Worm (Caenorhabditis elegans) whole organism, late embryonic: ENCODE results near the gene srg-31.

Source experiments
- elt-2 ChIP-seq: sonication (generic microtip); optimal IDR thresholded peaks from 2 replicates; lab custom pipeline; 2016; ENCODE audit warnings: missing genetic modification reagents, missing genetic modification characterization, missing compliant biosample characterization
- fkh-10 ChIP-seq: fragments of 150-350 bp; optimal IDR thresholded peaks from 2 replicates; lab custom pipeline; 2014; ENCODE audit warnings: missing biosample characterization, missing genetic modification reagents, missing genetic modification characterization
- hlh-15 ChIP-seq: sonication (generic microtip); optimal IDR thresholded peaks from 2 replicates; lab custom pipeline; 2016; ENCODE audit warnings: missing genetic modification characterization, missing compliant biosample characterization
- hlh-6 ChIP-seq: sonication (generic microtip); optimal IDR thresholded peaks from 2 replicates; lab custom pipeline; 2016; ENCODE audit warnings: missing genotype, missing genetic modification characterization, missing compliant biosample characterization
- nhr-11 ChIP-seq: fragments of 150-350 bp; optimal IDR thresholded peaks from 2 replicates; lab custom pipeline; 2014; ENCODE audit warnings: missing biosample characterization, missing genetic modification characterization
- pax-1 ChIP-seq: fragments of 150-350 bp; optimal IDR thresholded peaks from 2 replicates; lab custom pipeline; 2014; ENCODE audit warnings: missing biosample characterization, missing genetic modification characterization
- pqm-1 ChIP-seq: sonication (generic microtip); optimal IDR thresholded peaks from 2 replicates; lab custom pipeline; 2016; ENCODE audit warnings: missing genetic modification characterization, missing compliant biosample characterization
- pros-1 ChIP-seq: fragments of 150-350 bp; optimal IDR thresholded peaks from 2 replicates; lab custom pipeline; 2014; ENCODE audit warnings: missing biosample characterization, missing genetic modification reagents, missing genetic modification characterization
- sox-2 ChIP-seq: fragments of 200-800 bp; sonication (Bioruptor generic); IDR thresholded peaks from 2 replicates; pipeline ENCODE4 v1.3.6; 2022; ENCODE audit warnings: missing genetic modification reagents, missing genetic modification characterization, missing compliant biosample characterization
- tbx-2 ChIP-seq: sonication (generic microtip); optimal IDR thresholded peaks from 2 replicates; lab custom pipeline; 2016; ENCODE audit warnings: missing genetic modification characterization, missing compliant biosample characterization
- tbx-7 ChIP-seq: sonication (generic microtip); optimal IDR thresholded peaks from 2 replicates; lab custom pipeline; 2016; ENCODE audit warnings: missing genotype, missing genetic modification characterization, missing compliant biosample characterization

DNA sequence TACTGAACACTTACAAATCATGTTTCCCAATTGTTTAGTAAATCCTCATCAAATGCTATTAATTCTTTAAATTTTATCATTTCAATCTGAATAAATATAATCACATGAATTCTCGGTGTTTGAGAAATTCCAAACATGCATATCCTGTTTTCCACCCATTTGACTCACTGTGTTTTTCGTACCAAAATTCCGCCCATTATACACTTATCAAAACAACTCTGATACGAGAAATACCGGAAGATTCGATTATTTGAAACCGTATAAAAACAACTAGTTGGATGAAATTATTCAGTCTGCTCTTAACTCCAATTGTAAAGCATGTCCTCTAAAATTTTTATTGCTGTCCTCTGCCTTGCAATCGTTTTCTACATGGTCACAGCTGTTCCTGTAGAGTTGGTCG is 5.5 kb downstream of the srg-31 start, which contains the start of gene Y57E12B.1:
- TF ChIP-seq hlh-6 (tag; lab: Kevin White, UChicago) (no peak), tbx-7 (no peak), pax-1 (tag; lab: Kevin White, UChicago) (no peak), nhr-11 (tag; lab: Kevin White, UChicago) (no peak), hlh-15 (tag; lab: Kevin White, UChicago) (no peak), sox-2 (GFP tag; lab: Robert Waterston, UW) (no peak), elt-2 (tag; lab: Kevin White, UChicago) (no peak), pros-1 (tag; lab: Kevin White, UChicago) (no peak), tbx-2 (tag; lab: Kevin White, UChicago) (no peak), fkh-10 (GFP tag; lab: Kevin White, UChicago) (no peak), pqm-1 (tag; lab: Kevin White, UChicago) (no peak)
